Fruit fly (Drosophila melanogaster): ENCODE measurements around the gene TfIIA-L.

The TfIIA-L gene

DNA sequence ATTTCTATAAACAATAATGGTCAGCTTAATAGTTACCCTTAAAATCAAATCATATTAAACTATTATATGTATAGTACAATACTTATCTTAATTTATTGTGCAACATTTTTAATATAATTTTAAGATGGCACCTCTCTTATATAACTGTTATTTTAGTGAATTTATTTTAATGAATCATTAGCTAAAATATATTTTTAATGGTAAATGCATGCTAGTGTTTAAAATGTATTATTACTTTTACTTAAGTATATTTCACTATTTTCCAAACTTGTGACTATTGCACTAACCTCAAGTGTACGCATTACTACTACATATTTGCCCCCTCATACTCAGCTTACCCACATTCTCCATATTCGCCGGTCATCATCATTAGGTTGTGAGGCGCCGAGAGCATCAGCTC, 4.6 kb upstream of the TfIIA-L start (continued):
- TF ChIP-seq sqz (GFP tag; optimal IDR thresholded peaks at IDR 0.05): no peak
- TF ChIP-seq Hmx (GFP tag; optimal IDR thresholded peaks at IDR 0.05): no peak
- TF ChIP-seq sr (GFP tag; IDR thresholded peaks at IDR 0.05): no peak
- TF ChIP-seq nmo (GFP tag; optimal IDR thresholded peaks at IDR 0.05): peak; percentile 92
- TF ChIP-seq hkb (optimal IDR thresholded peaks at IDR 0.05): no peak
- TF ChIP-seq hkb (GFP tag; IDR thresholded peaks at IDR 0.05): 0 out of 2 replicates have a peak, but pooled peaks have one; percentile 61
- TF ChIP-seq vnd (GFP tag; IDR thresholded peaks at IDR 0.05; ENCODE audit: partially characterized antibody): no peak
- TF ChIP-seq CG4730 (GFP tag; IDR thresholded peaks at IDR 0.05): peak; percentile 31; the same call in 1 of the 2 replicates
- TF ChIP-seq bcd (GFP tag; optimal IDR thresholded peaks at IDR 0.05): peak; percentile 67
- TF ChIP-seq pnt (GFP tag; optimal IDR thresholded peaks at IDR 0.05): no peak
- no peak for TF ChIP-seq Ets97D (GFP tag; optimal IDR thresholded peaks at IDR 0.05)
- TF ChIP-seq Oaz (GFP tag; IDR thresholded peaks at IDR 0.05): no peak
- TF ChIP-seq gsb-n (tag; optimal IDR thresholded peaks at IDR 0.05): peak; percentile 92
- no peak for TF ChIP-seq CG43689 (GFP tag; IDR thresholded peaks at IDR 0.05)
- no peak for TF ChIP-seq pho (GFP tag; optimal IDR thresholded peaks at IDR 0.05)
- TF ChIP-seq dan (GFP tag; IDR thresholded peaks at IDR 0.05): no peak
- no peak for TF ChIP-seq br (optimal IDR thresholded peaks at IDR 0.05)
- TF ChIP-seq CG1602 (GFP tag; optimal IDR thresholded peaks at IDR 0.05): peak; percentile 51
- TF ChIP-seq Elba2 (GFP tag; optimal IDR thresholded peaks at IDR 0.05): no peak
- TF ChIP-seq ssp (GFP tag; IDR thresholded peaks at IDR 0.05): no peak
- no peak for TF ChIP-seq sens-2 (GFP tag; IDR thresholded peaks at IDR 0.05)
- no peak for TF ChIP-seq Dp (GFP tag; optimal IDR thresholded peaks at IDR 0.05)
- no peak for TF ChIP-seq pb (GFP tag; optimal IDR thresholded peaks at IDR 0.05)
- TF ChIP-seq bigmax (GFP tag; optimal IDR thresholded peaks at IDR 0.05): no peak
- no peak for TF ChIP-seq Dip2 (GFP tag; IDR thresholded peaks at IDR 0.05)
- no peak for TF ChIP-seq rib (GFP tag; IDR thresholded peaks at IDR 0.05)
- TF ChIP-seq row (GFP tag; IDR thresholded peaks at IDR 0.05): peak; percentile 75
- peak; percentile 95 for TF ChIP-seq CG18262 (tag; optimal IDR thresholded peaks at IDR 0.05)
- TF ChIP-seq grau (tag; optimal IDR thresholded peaks at IDR 0.05): peak; percentile 91
- peak; percentile 64 for TF ChIP-seq scrt (GFP tag; optimal IDR thresholded peaks at IDR 0.05)
- TF ChIP-seq CG3407 (GFP tag; optimal IDR thresholded peaks at IDR 0.05): peak; percentile 44
- no peak for TF ChIP-seq CG12071 (GFP tag; optimal IDR thresholded peaks at IDR 0.05)
- peak; percentile 90 for TF ChIP-seq Sox100B (GFP tag; optimal IDR thresholded peaks at IDR 0.05)
- TF ChIP-seq emc (GFP tag; optimal IDR thresholded peaks at IDR 0.05): no peak
- TF ChIP-seq Hand (GFP tag; optimal IDR thresholded peaks at IDR 0.05): peak; percentile 67
- no peak for TF ChIP-seq seq (GFP tag; IDR thresholded peaks at IDR 0.05)
- TF ChIP-seq CG34224 (GFP tag; IDR thresholded peaks at IDR 0.05; ENCODE audit: partially characterized antibody): no peak
- TF ChIP-seq H15 (GFP tag; IDR thresholded peaks at IDR 0.05): no peak
- TF ChIP-seq stc (GFP tag; IDR thresholded peaks at IDR 0.05): peak; percentile 80
- peak; percentile 45; the same call in 1 of the 2 replicates for TF ChIP-seq CG1024 (GFP tag; IDR thresholded peaks at IDR 0.05)
- TF ChIP-seq nerfin-1 (tag; optimal IDR thresholded peaks at IDR 0.05): peak; percentile 87
- peak; percentile 74 for TF ChIP-seq Asciz (GFP tag; optimal IDR thresholded peaks at IDR 0.05)
- no peak for TF ChIP-seq CG12236 (GFP tag; optimal IDR thresholded peaks at IDR 0.05)
- TF ChIP-seq sisA (GFP tag; IDR thresholded peaks at IDR 0.05): peak; percentile 40; the same call in 1 of the 2 replicates
- TF ChIP-seq CG8478 (optimal IDR thresholded peaks at IDR 0.05): no peak
- no peak for TF ChIP-seq CG7928 (GFP tag; optimal IDR thresholded peaks at IDR 0.05)
- TF ChIP-seq CG9817 (tag; optimal IDR thresholded peaks at IDR 0.05): peak; percentile 48
- TF ChIP-seq tna (GFP tag; IDR thresholded peaks at IDR 0.05; ENCODE audit: partially characterized antibody): no peak
- no peak for TF ChIP-seq amos (GFP tag; IDR thresholded peaks at IDR 0.05; ENCODE audit: partially characterized antibody)
- no peak for TF ChIP-seq D (optimal IDR thresholded peaks at IDR 0.05)
- peak; percentile 72 for TF ChIP-seq D (GFP tag; optimal IDR thresholded peaks at IDR 0.05)
- no peak for TF ChIP-seq sc (optimal IDR thresholded peaks at IDR 0.05)
- peak; percentile 39 for TF ChIP-seq sc (GFP tag; optimal IDR thresholded peaks at IDR 0.05)
- TF ChIP-seq z (GFP tag; IDR thresholded peaks at IDR 0.05): no peak

Measured in whole organism, embryonic.